Worm (Caenorhabditis elegans) whole organism, late embryonic: ENCODE measurements around the gene gegf-1.

Source experiments
- C08G9.2 ChIP-seq: sonication (generic microtip); optimal IDR thresholded peaks from 2 replicates; lab custom pipeline; 2016; ENCODE audit warnings: mild to moderate bottlenecking, missing genetic modification characterization, moderate library complexity, missing compliant biosample characterization
- F13H6.1 ChIP-seq: sonication (generic microtip); optimal IDR thresholded peaks from 2 replicates; lab custom pipeline; 2016; ENCODE audit warnings: missing genetic modification characterization, missing compliant biosample characterization
- K02D7.2 ChIP-seq: sonication (generic microtip); optimal IDR thresholded peaks from 2 replicates; lab custom pipeline; 2017; ENCODE audit warnings: mild to moderate bottlenecking, missing genetic modification characterization, missing compliant biosample characterization
- K09A11.1 ChIP-seq: sonication (generic microtip); optimal IDR thresholded peaks from 2 replicates; lab custom pipeline; 2017; ENCODE audit warnings: antibody characterized with exemption, mild to moderate bottlenecking, missing genetic modification characterization, missing compliant biosample characterization; ENCODE audit not compliant: insufficient read depth
- ahr-1 ChIP-seq: sonication (generic microtip); optimal IDR thresholded peaks from 2 replicates; lab custom pipeline; 2016; ENCODE audit warnings: missing genetic modification characterization, missing compliant biosample characterization
- ama-1 ChIP-seq: fragments of 150-350 bp; optimal IDR thresholded peaks from 2 replicates; lab custom pipeline; 2014
- ceh-14 ChIP-seq: sonication (generic microtip); optimal IDR thresholded peaks from 2 replicates; lab custom pipeline; 2016; ENCODE audit warnings: missing genotype, missing genetic modification characterization, missing compliant biosample characterization
- ceh-2 ChIP-seq: sonication (generic microtip); optimal IDR thresholded peaks from 2 replicates; lab custom pipeline; 2016; ENCODE audit warnings: missing genotype, missing genetic modification characterization, missing compliant biosample characterization
- ceh-22 ChIP-seq: sonication (generic microtip); optimal IDR thresholded peaks from 2 replicates; lab custom pipeline; 2017; ENCODE audit warnings: missing biosample characterization, missing genetic modification characterization
- ceh-24 ChIP-seq: sonication (generic microtip); optimal IDR thresholded peaks from 2 replicates; lab custom pipeline; 2016; ENCODE audit warnings: mild to moderate bottlenecking, missing genetic modification characterization, missing compliant biosample characterization
- ceh-31 ChIP-seq: sonication (generic microtip); optimal IDR thresholded peaks from 2 replicates; lab custom pipeline; 2016; ENCODE audit warnings: missing genetic modification characterization, missing compliant biosample characterization
- ceh-45 ChIP-seq: fragments of 200-800 bp; sonication (Bioruptor generic); IDR thresholded peaks from 2 replicates; pipeline ENCODE4 v1.3.6; 2022; ENCODE audit warnings: missing genetic modification reagents, missing genetic modification characterization, missing compliant biosample characterization
- ceh-48 ChIP-seq: sonication (generic microtip); optimal IDR thresholded peaks from 2 replicates; lab custom pipeline; 2016; ENCODE audit warnings: missing genetic modification characterization, inconsistent platforms, missing compliant biosample characterization
- ceh-9 ChIP-seq: sonication (generic microtip); optimal IDR thresholded peaks from 2 replicates; lab custom pipeline; 2016; ENCODE audit warnings: mild to moderate bottlenecking, missing genetic modification characterization, inconsistent platforms, missing compliant biosample characterization
- che-1 ChIP-seq: sonication (generic microtip); optimal IDR thresholded peaks from 2 replicates; lab custom pipeline; 2016; ENCODE audit warnings: mild to moderate bottlenecking, missing genetic modification characterization, missing compliant biosample characterization
- dmd-4 ChIP-seq: sonication (generic microtip); optimal IDR thresholded peaks from 2 replicates; lab custom pipeline; 2016; ENCODE audit warnings: borderline replicate concordance, missing genetic modification characterization, missing compliant biosample characterization
- elt-2 ChIP-seq: sonication (generic microtip); optimal IDR thresholded peaks from 2 replicates; lab custom pipeline; 2016; ENCODE audit warnings: missing genetic modification reagents, missing genetic modification characterization, missing compliant biosample characterization
- elt-4 ChIP-seq: sonication (generic microtip); optimal IDR thresholded peaks from 2 replicates; lab custom pipeline; 2016; ENCODE audit warnings: missing genetic modification characterization, missing compliant biosample characterization
- ets-4 ChIP-seq: sonication (generic microtip); optimal IDR thresholded peaks from 2 replicates; lab custom pipeline; 2016; ENCODE audit warnings: missing genetic modification characterization, missing compliant biosample characterization
- eyg-1 ChIP-seq: sonication (generic microtip); optimal IDR thresholded peaks from 2 replicates; lab custom pipeline; 2016; ENCODE audit warnings: missing genotype, missing genetic modification characterization, missing compliant biosample characterization
- fax-1 ChIP-seq: sonication (generic microtip); optimal IDR thresholded peaks from 2 replicates; lab custom pipeline; 2016; ENCODE audit warnings: missing genotype, missing genetic modification characterization, missing compliant biosample characterization
- fkh-10 ChIP-seq: fragments of 150-350 bp; optimal IDR thresholded peaks from 2 replicates; lab custom pipeline; 2014; ENCODE audit warnings: missing biosample characterization, missing genetic modification reagents, missing genetic modification characterization
- fkh-6 ChIP-seq: sonication (generic microtip); optimal IDR thresholded peaks from 2 replicates; lab custom pipeline; 2016; ENCODE audit warnings: missing genetic modification characterization, missing compliant biosample characterization
- hlh-15 ChIP-seq: sonication (generic microtip); optimal IDR thresholded peaks from 2 replicates; lab custom pipeline; 2016; ENCODE audit warnings: missing genetic modification characterization, missing compliant biosample characterization
- hlh-30 ChIP-seq: sonication (generic microtip); optimal IDR thresholded peaks from 2 replicates; lab custom pipeline; 2017; ENCODE audit warnings: antibody characterized with exemption, missing genetic modification characterization, missing compliant biosample characterization; ENCODE audit not compliant: insufficient read depth
- hlh-6 ChIP-seq: sonication (generic microtip); optimal IDR thresholded peaks from 2 replicates; lab custom pipeline; 2016; ENCODE audit warnings: missing genotype, missing genetic modification characterization, missing compliant biosample characterization
- lim-6 ChIP-seq: sonication (generic microtip); optimal IDR thresholded peaks from 2 replicates; lab custom pipeline; 2016; ENCODE audit warnings: missing genetic modification characterization, missing compliant biosample characterization
- nfya-1 ChIP-seq: sonication (generic microtip); optimal IDR thresholded peaks from 2 replicates; lab custom pipeline; 2017; ENCODE audit warnings: missing genetic modification characterization, mild to moderate bottlenecking, missing compliant biosample characterization, antibody characterized with exemption, moderate library complexity
- nhr-11 ChIP-seq: fragments of 150-350 bp; optimal IDR thresholded peaks from 2 replicates; lab custom pipeline; 2014; ENCODE audit warnings: missing biosample characterization, missing genetic modification characterization
- pax-1 ChIP-seq: fragments of 150-350 bp; optimal IDR thresholded peaks from 2 replicates; lab custom pipeline; 2014; ENCODE audit warnings: missing biosample characterization, missing genetic modification characterization
- pha-2 ChIP-seq: sonication (generic microtip); optimal IDR thresholded peaks from 2 replicates; lab custom pipeline; 2017; ENCODE audit warnings: mild to moderate bottlenecking, missing genetic modification characterization, missing compliant biosample characterization
- pha-4 ChIP-seq: fragments of 150-350 bp; optimal IDR thresholded peaks from 2 replicates; lab custom pipeline; 2018; ENCODE audit warnings: missing biosample characterization, missing genetic modification reagents, missing genetic modification characterization
- pqm-1 ChIP-seq: sonication (generic microtip); optimal IDR thresholded peaks from 2 replicates; lab custom pipeline; 2016; ENCODE audit warnings: missing genetic modification characterization, missing compliant biosample characterization
- pros-1 ChIP-seq: fragments of 150-350 bp; optimal IDR thresholded peaks from 2 replicates; lab custom pipeline; 2014; ENCODE audit warnings: missing biosample characterization, missing genetic modification reagents, missing genetic modification characterization
- ref-2 ChIP-seq: sonication (generic microtip); optimal IDR thresholded peaks from 2 replicates; lab custom pipeline; 2016; ENCODE audit warnings: missing genetic modification characterization, missing compliant biosample characterization
- rnt-1 ChIP-seq: sonication (generic microtip); optimal IDR thresholded peaks from 2 replicates; lab custom pipeline; 2016; ENCODE audit warnings: missing genetic modification characterization, missing compliant biosample characterization
- tbx-7 ChIP-seq: sonication (generic microtip); optimal IDR thresholded peaks from 2 replicates; lab custom pipeline; 2016; ENCODE audit warnings: missing genotype, missing genetic modification characterization, missing compliant biosample characterization
- ttx-3 ChIP-seq: sonication (generic microtip); optimal IDR thresholded peaks from 2 replicates; lab custom pipeline; 2016; ENCODE audit warnings: missing genetic modification reagents, missing genetic modification characterization, missing compliant biosample characterization
- unc-3 ChIP-seq, 2 experiments: fragments of 200-800 bp in 1 of 2; sonication (Bioruptor generic) in 1 of 2; sonication (generic microtip) in 1 of 2; conservative IDR thresholded peaks in 1 of 2; optimal IDR thresholded peaks in 1 of 2; 2 replicates each; pipeline versions ENCODE4 v1.3.6 to Lab custom; 2016 to 2022; ENCODE audit warnings: missing compliant biosample characterization in 2 of 2, missing genetic modification characterization in 2 of 2, missing genetic modification reagents in 1 of 2
- unc-86 ChIP-seq: sonication (generic microtip); optimal IDR thresholded peaks from 2 replicates; lab custom pipeline; 2016; ENCODE audit warnings: missing genetic modification characterization, missing compliant biosample characterization
- zip-5 ChIP-seq: sonication (generic microtip); optimal IDR thresholded peaks from 2 replicates; lab custom pipeline; 2016; ENCODE audit warnings: missing genetic modification characterization, missing compliant biosample characterization
- ztf-16 ChIP-seq: sonication (generic microtip); optimal IDR thresholded peaks from 2 replicates; lab custom pipeline; 2017; ENCODE audit warnings: missing genetic modification characterization, missing compliant biosample characterization

gegf-1 gene

DNA sequence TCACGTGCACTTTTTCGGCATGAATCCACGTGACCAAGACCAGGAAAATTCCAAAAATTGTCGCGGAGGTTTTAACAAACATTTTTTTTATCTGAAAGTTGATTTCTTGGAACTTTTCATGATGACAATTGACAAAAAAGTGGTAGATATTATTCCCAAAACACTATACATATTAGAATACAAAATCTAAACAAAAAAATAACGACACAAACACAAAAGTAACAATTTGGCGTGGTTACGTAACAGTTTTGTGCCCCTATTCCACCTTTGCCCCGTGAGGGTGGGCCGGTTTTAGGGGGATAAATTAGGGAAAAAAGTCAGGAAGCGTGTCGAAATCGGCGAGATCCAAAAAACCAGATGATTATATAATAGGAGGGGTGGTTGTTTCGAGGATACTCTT is at the start of gene gegf-1:
Gene gegf-1 (minus strand): TSS at position 101 of the 400 bp plus-strand sequence.
- no peak for TF ChIP-seq lim-6
- TF ChIP-seq ceh-9: no peak
- no peak for TF ChIP-seq hlh-30 (tag; lab: Kevin White, UChicago)
- TF ChIP-seq elt-2 (tag; lab: Kevin White, UChicago): no peak
- TF ChIP-seq unc-3 (GFP tag; conservative IDR thresholded peaks at IDR 0.05; lab: Robert Waterston, UW): no peak
- TF ChIP-seq unc-3 (tag; optimal IDR thresholded peaks at IDR 0.05; lab: Kevin White, UChicago): no peak
- TF ChIP-seq F13H6.1 (tag; lab: Kevin White, UChicago): no peak

DNA sequence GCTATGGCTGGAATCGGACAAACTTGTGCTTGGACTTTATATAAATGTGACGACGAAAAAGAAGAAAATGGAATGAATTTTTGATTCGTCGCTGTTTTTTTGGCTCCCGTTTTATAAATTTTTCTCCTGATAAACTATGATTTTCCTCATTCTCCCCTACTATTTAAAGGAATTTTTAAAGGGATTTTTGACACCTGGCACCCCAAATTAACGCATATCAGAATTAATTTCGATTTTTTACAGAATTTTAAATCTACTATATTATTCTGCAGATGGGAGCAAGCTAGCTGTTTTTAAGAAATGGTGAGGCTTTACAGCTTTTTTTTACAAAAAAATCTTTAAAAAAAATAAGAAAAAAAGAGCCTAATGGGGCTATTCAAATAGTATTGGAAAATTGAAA is 47.3 kb upstream of the gegf-1 start, which contains the start of gene coa-1:
Gene coa-1 (plus strand): TSS at position 301 of the 400 bp plus-strand sequence.
- TF ChIP-seq che-1: no peak
- TF ChIP-seq, all 69 proteins: peak for 0

DNA sequence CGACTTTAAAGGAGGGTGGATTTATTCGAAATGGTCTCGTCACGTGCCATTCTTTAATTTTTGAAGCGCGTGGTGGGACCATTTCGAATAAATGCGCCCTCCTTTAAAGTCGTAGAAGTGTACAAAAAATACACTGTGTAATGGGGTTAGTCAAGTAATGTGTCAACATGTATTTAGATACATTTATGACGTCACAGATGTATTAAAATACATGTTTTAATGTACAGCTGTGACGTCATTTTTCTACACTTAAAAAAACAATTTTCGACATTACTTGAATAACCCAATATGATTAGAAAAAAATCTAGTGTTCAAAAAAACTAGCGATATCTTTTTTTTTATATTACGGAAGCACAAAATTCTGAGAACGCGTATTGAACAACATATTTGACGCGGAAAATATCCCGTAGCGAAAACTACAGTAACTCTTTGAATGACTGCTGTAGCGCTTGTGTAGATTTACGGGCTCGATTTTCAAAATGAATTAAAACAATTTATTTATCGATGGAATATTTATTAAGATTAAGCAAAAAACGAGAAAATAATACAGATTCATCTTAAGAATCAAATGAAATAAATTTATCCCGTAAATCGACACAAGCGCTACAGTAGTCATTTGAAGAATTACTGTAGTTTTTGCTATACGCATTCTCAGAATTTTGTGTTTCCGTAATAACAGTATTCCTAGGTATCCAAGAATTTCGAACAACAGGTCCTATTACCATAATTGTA is 45.4 kb upstream of the gegf-1 start, which contains the start of gene gfrp-1:
Gene gfrp-1 (plus strand): TSS at position 682 of the 732 bp plus-strand sequence.
- TF ChIP-seq ref-2 (tag; lab: Kevin White, UChicago) (no peak), C08G9.2 (tag; lab: Kevin White, UChicago) (no peak), ceh-2 (tag; lab: Kevin White, UChicago) (no peak), hlh-6 (tag; lab: Kevin White, UChicago) (no peak), nfya-1 (tag; lab: Kevin White, UChicago) (no peak), ahr-1 (tag; lab: Kevin White, UChicago) (no peak)

DNA sequence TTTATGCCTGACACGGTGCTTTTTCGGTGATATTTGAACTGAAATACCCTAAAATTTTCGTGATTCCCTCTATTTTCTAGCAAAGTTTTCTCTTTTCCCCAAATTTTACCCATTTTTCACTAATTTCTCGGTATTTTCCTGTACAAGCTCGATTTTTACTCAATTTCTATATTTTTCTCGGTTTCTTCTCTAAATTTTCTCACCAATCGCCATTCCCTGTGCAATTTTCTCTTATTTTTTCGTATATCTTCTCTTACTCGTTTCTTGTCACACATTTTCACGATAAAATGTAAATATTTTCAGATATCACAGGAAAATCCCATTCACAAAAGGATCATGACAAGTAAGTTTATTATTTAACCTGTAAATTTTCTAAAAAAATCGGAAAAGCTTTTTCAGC is 36.7 kb upstream of the gegf-1 start, which contains the start of gene csn-3:
Gene csn-3 (plus strand): TSS at position 301 of the 400 bp plus-strand sequence.
- no peak for TF ChIP-seq unc-86 (tag; lab: Kevin White, UChicago)
- TF ChIP-seq pha-4 (tag; lab: Kevin White, UChicago): no peak
- TF ChIP-seq K02D7.2 (tag; lab: Kevin White, UChicago): no peak
- no peak for TF ChIP-seq ceh-45 (GFP tag; lab: Robert Waterston, UW)
- no peak for TF ChIP-seq pros-1 (tag; lab: Kevin White, UChicago)
- TF ChIP-seq pha-2 (tag; lab: Kevin White, UChicago): no peak
- TF ChIP-seq dmd-4: no peak

DNA sequence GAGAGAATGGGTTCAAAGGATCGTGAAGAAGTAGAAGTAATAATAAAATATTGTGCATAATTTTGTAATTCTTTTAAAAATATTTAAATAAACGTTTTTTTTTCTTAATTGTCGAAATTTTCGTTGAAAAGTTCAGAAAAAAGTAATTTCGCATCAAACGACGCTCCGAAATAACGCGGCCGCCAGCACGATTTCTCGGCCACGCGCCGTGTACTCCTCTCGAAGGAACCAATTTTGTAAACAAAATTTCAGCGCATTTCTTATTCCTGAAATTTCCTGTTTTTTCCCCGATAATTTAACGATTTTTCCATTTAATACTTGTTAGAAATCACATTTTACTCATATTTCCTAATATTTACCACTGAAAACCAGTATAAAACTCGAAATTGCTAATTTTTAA is 34.3 kb upstream of the gegf-1 start, which contains the start of gene Y38C1AA.12:
Gene Y38C1AA.12 (plus strand): TSS at position 211 of the 400 bp plus-strand sequence.
- peak; percentile 35 for TF ChIP-seq nfya-1 (tag; lab: Kevin White, UChicago)
- no peak for TF ChIP-seq elt-4
- peak; percentile 65 for TF ChIP-seq ahr-1 (tag; lab: Kevin White, UChicago)
- TF ChIP-seq ceh-48: peak; percentile 11
- no peak for TF ChIP-seq ama-1 (lab: Kevin White, UChicago)
- TF ChIP-seq fkh-10 (GFP tag; lab: Kevin White, UChicago): no peak
- peak; percentile 63 for TF ChIP-seq F13H6.1 (tag; lab: Kevin White, UChicago)
- no peak for TF ChIP-seq K02D7.2 (tag; lab: Kevin White, UChicago)
- TF ChIP-seq rnt-1 (tag; lab: Kevin White, UChicago): peak; percentile 74
- TF ChIP-seq fkh-6 (tag; lab: Kevin White, UChicago): peak; percentile 52
- TF ChIP-seq ztf-16 (tag; lab: Kevin White, UChicago): peak; percentile 53
- TF ChIP-seq dmd-4: no peak
- TF ChIP-seq hlh-15: peak; percentile 44
- TF ChIP-seq lim-6: peak; percentile 58
- peak; percentile 81 for TF ChIP-seq elt-2 (tag; lab: Kevin White, UChicago)
- peak; percentile 74 for TF ChIP-seq fax-1 (tag; lab: Kevin White, UChicago)
- TF ChIP-seq tbx-7: peak; percentile 92
- TF ChIP-seq ceh-14 (tag; lab: Kevin White, UChicago): peak; percentile 65
- peak; percentile 89 for TF ChIP-seq zip-5 (tag; lab: Kevin White, UChicago)
- peak; percentile 89 for TF ChIP-seq ref-2 (tag; lab: Kevin White, UChicago)
- peak; percentile 51 for TF ChIP-seq ttx-3 (tag; lab: Kevin White, UChicago)
- TF ChIP-seq ets-4 (tag; lab: Kevin White, UChicago): peak; percentile 87
- no peak for TF ChIP-seq ceh-24 (tag; lab: Kevin White, UChicago)
- no peak for TF ChIP-seq ceh-22 (tag; lab: Kevin White, UChicago)
- TF ChIP-seq ceh-45 (GFP tag; lab: Robert Waterston, UW): no peak
- TF ChIP-seq eyg-1 (tag; lab: Kevin White, UChicago): peak; percentile 53
- no peak for TF ChIP-seq nhr-11 (tag; lab: Kevin White, UChicago)
- peak; percentile 65 for TF ChIP-seq pha-2 (tag; lab: Kevin White, UChicago)
- no peak for TF ChIP-seq pax-1 (tag; lab: Kevin White, UChicago)
- peak; percentile 28 for TF ChIP-seq pqm-1 (tag; lab: Kevin White, UChicago)
- TF ChIP-seq ceh-31 (tag; lab: Kevin White, UChicago): peak; percentile 93
- no peak for TF ChIP-seq K09A11.1
